Worm (Caenorhabditis elegans): ENCODE results near the gene srd-21.
"Not testable (repeated sequence)": the region's sequence is repeated elsewhere in the genome, so short reads cannot be mapped to it uniquely, and the experiment has no call there.

The srd-21 gene

DNA sequence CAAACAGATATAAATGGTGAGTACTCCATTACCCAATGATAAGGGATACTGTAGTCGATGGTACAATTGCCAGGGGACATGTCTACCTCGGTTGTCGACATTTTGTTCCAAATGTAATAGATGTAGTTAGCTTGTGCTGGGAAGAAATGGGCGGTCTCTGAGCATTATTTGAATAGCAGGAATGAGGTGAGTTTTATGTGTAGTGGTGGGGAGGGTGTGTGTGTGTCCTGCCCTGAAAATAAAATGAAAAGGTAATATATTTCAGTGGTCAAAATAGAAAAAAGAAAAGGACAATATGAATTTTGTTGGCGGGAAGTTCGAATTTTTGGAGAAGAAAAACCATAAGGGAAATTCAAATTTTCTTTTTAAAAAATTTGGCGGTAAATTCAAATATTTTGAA lies 31.1 kb downstream of the srd-21 start, which contains the start of gene Y70C5B.2:
Gene Y70C5B.2, minus strand, starts transcription at position 101 of the 400 bp plus-strand sequence.
- TF ChIP-seq eor-1, skn-1, mdl-1 (tag; optimal IDR thresholded peaks at IDR 0.05): not testable (repeated sequence)

ce11 chrV:16666647-16667046 lies 36.9 kb downstream of the srd-21 start, which contains the start of gene F14F8.14:
Gene F14F8.14, minus strand, starts transcription at chrV:16666747.
- TF ChIP-seq snpc-4 (tag; optimal IDR thresholded peaks at IDR 0.05), result no peak
- TF ChIP-seq ceh-82 (tag; optimal IDR thresholded peaks at IDR 0.05), result no peak
- no peak for TF ChIP-seq hmg-11 (tag; optimal IDR thresholded peaks at IDR 0.05)
- no peak for TF ChIP-seq elt-3 (tag; optimal IDR thresholded peaks at IDR 0.05)
- no peak for TF ChIP-seq mdl-1 (tag; optimal IDR thresholded peaks at IDR 0.05)
- TF ChIP-seq ceh-16 (tag; optimal IDR thresholded peaks at IDR 0.05), result no peak
- TF ChIP-seq ztf-11 (tag; optimal IDR thresholded peaks at IDR 0.05), result no peak
- no peak for TF ChIP-seq jun-1 (tag; optimal IDR thresholded peaks at IDR 0.05)
- no peak for TF ChIP-seq mml-1 (tag; optimal IDR thresholded peaks at IDR 0.05)
- no peak for TF ChIP-seq lsy-12 (tag; optimal IDR thresholded peaks at IDR 0.05)
- TF ChIP-seq nhr-76 (tag; optimal IDR thresholded peaks at IDR 0.05), result no peak
- TF ChIP-seq eor-1 (tag; optimal IDR thresholded peaks at IDR 0.05), result no peak
- TF ChIP-seq tbx-2 (tag; optimal IDR thresholded peaks at IDR 0.05), result no peak
- TF ChIP-seq nhr-23 (tag; optimal IDR thresholded peaks at IDR 0.05), result no peak
- TF ChIP-seq unc-39 (tag; optimal IDR thresholded peaks at IDR 0.05), result no peak

DNA sequence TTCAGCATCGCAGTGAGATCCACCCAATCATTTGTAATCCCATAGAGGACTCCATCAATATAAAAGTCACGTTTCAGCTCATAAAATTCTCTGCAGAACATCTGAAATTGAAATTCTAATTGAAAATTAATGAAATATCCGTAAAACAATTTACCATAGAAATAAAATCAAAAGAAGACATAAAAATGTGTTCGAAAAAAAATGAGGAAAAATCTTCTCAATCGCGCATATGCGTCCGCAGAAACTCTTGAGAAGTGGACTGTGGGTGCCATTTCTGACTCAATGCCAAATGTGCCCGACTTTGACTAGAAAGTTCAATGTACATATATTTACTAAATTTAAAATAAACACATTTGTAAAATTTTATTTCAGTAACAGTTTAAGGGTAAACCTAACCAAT lies 38.8 kb downstream of the srd-21 start, which contains the start of gene F14F8.9:
Gene F14F8.9, minus strand, starts transcription at position 101 of the 400 bp plus-strand sequence.
- TF ChIP-seq egl-27 (tag; optimal IDR thresholded peaks at IDR 0.05), result no peak
- no peak for TF ChIP-seq nhr-11 (tag; optimal IDR thresholded peaks at IDR 0.05)
- no peak for TF ChIP-seq jun-1 (tag; optimal IDR thresholded peaks at IDR 0.05)
- TF ChIP-seq nfya-1 (tag; optimal IDR thresholded peaks at IDR 0.05; ENCODE audit: insufficient read depth), result no peak
- TF ChIP-seq fkh-10 (GFP tag; optimal IDR thresholded peaks at IDR 0.05), result no peak
- no peak for TF ChIP-seq lin-39 (tag; optimal IDR thresholded peaks at IDR 0.05)
- no peak for TF ChIP-seq ztf-11 (tag; optimal IDR thresholded peaks at IDR 0.05)
- TF ChIP-seq egl-5 (tag; optimal IDR thresholded peaks at IDR 0.05), result no peak
- no peak for TF ChIP-seq nhr-77 (tag; optimal IDR thresholded peaks at IDR 0.05)
- TF ChIP-seq nhr-25 (tag; optimal IDR thresholded peaks at IDR 0.05), result no peak
- no peak for TF ChIP-seq zag-1 (tag; optimal IDR thresholded peaks at IDR 0.05)
- TF ChIP-seq eor-1 (tag; optimal IDR thresholded peaks at IDR 0.05), result no peak
- no peak for TF ChIP-seq ceh-16 (tag; optimal IDR thresholded peaks at IDR 0.05)
- TF ChIP-seq ceh-82 (tag; optimal IDR thresholded peaks at IDR 0.05), result no peak
- TF ChIP-seq mml-1 (tag; optimal IDR thresholded peaks at IDR 0.05), result no peak
- no peak for TF ChIP-seq nhr-28 (tag; optimal IDR thresholded peaks at IDR 0.05)
- TF ChIP-seq aly-2 (tag; optimal IDR thresholded peaks at IDR 0.05), result no peak
- no peak for TF ChIP-seq unc-39 (tag; optimal IDR thresholded peaks at IDR 0.05)
- no peak for TF ChIP-seq tbx-2 (tag; optimal IDR thresholded peaks at IDR 0.05)
- TF ChIP-seq ztf-4 (tag; optimal IDR thresholded peaks at IDR 0.05), result no peak

- no peak for TF ChIP-seq elt-1 (tag; optimal IDR thresholded peaks at IDR 0.05)
- no peak for TF ChIP-seq R02D3.7 (tag; optimal IDR thresholded peaks at IDR 0.05)
- TF ChIP-seq ztf-4 (tag; optimal IDR thresholded peaks at IDR 0.05), result no peak
- TF ChIP-seq ceh-28 (tag; optimal IDR thresholded peaks at IDR 0.05), result no peak
- TF ChIP-seq egl-5 (tag; optimal IDR thresholded peaks at IDR 0.05), result no peak
- TF ChIP-seq nhr-237 (tag; optimal IDR thresholded peaks at IDR 0.05), result no peak
- TF ChIP-seq daf-12 (tag; optimal IDR thresholded peaks at IDR 0.05), result no peak
These were observed 41.5 kb downstream of the srd-21 start, which contains the start of gene str-61 for ce11 chrV:16671190-16671589. Gene str-61, minus strand, starts transcription at chrV:16671290.

DNA sequence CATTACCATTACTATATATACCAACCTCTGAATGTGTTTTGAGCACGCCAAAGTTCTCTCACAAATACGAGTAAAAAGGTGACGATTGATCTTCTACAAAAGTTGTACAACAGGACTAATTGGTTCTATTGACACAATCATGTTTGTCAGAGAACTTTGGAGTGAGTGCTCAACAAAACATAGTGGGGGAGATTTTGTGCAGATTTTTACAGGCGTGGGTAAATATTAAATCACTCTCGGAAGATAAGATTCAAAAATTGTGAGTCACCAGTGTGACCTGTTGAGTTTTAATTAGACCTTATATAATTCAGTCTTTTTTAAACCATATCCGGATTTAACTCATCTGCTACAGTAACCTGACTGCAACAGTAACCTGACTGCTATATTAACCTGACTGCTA lies 42.5 kb downstream of the srd-21 start, which contains the start of gene F14F8.8:
Gene F14F8.8, minus strand, starts transcription at position 101 of the 400 bp plus-strand sequence.
- no peak for TF ChIP-seq pqm-1 (tag; optimal IDR thresholded peaks at IDR 0.05)

All from whole organism, L3 larva.